Fruit fly (Drosophila melanogaster): ENCODE results near the gene CG8851.

dm6 chr2L:3475948-3476347, 43.5 kb upstream of the CG8851 start:
- TF ChIP-seq Pif1A (GFP tag; optimal IDR thresholded peaks at IDR 0.05) (no peak), CG10348 (GFP tag; IDR thresholded peaks at IDR 0.05) (no peak), CG12605 (GFP tag; IDR thresholded peaks at IDR 0.05) (no peak), fd96Ca (GFP tag; IDR thresholded peaks at IDR 0.05) (no peak), D1 (tag; optimal IDR thresholded peaks at IDR 0.05) (no peak)

Data from whole organism, pupa.